Worm (Caenorhabditis elegans) whole organism, L1 larva: ENCODE measurements around the gene Y54G2A.12.

ENCODE experiments used
- Y116A8C.19 ChIP-seq: sonication (generic microtip); optimal IDR thresholded peaks from 2 replicates; lab custom pipeline; 2016; ENCODE audit warnings: missing compliant biosample characterization, missing genetic modification characterization, borderline replicate concordance
- ama-1 ChIP-seq: fragments of 150-350 bp; optimal IDR thresholded peaks from 2 replicates; lab custom pipeline; 2014
- elt-2 ChIP-seq: sonication (generic microtip); optimal IDR thresholded peaks from 2 replicates; lab custom pipeline; 2016; ENCODE audit warnings: missing genetic modification characterization, mild to moderate bottlenecking, inconsistent platforms, missing compliant biosample characterization, missing genetic modification reagents
- hpl-2 ChIP-seq: fragments of 150-350 bp; optimal IDR thresholded peaks from 2 replicates; lab custom pipeline; 2014; ENCODE audit warnings: missing biosample characterization, missing genetic modification reagents, missing genetic modification characterization
- lin-13 ChIP-seq: fragments of 150-350 bp; optimal IDR thresholded peaks from 2 replicates; lab custom pipeline; 2014; ENCODE audit warnings: missing biosample characterization, missing genetic modification reagents, missing genetic modification characterization
- lir-3 ChIP-seq: sonication (generic microtip); optimal IDR thresholded peaks from 2 replicates; lab custom pipeline; 2016; ENCODE audit warnings: mild to moderate bottlenecking, missing genetic modification characterization, moderate library complexity, missing compliant biosample characterization; ENCODE audit not compliant: poor library complexity
- nhr-19 ChIP-seq: fragments of 200-800 bp; sonication (Bioruptor generic); conservative IDR thresholded peaks from 2 replicates; pipeline ENCODE4 v1.3.6; 2022; ENCODE audit warnings: missing genetic modification characterization, missing compliant biosample characterization
- nhr-28 ChIP-seq: fragments of 150-350 bp; optimal IDR thresholded peaks from 2 replicates; lab custom pipeline; 2014; ENCODE audit warnings: missing biosample characterization, missing genetic modification characterization
- sup-37 ChIP-seq: fragments of 200-800 bp; sonication (Bioruptor generic); optimal IDR thresholded peaks from 2 replicates; lab custom pipeline; 2018; ENCODE audit warnings: mild to moderate bottlenecking, missing genetic modification characterization, missing compliant biosample characterization
- swsn-7 ChIP-seq: sonication (generic microtip); optimal IDR thresholded peaks from 2 replicates; lab custom pipeline; 2016; ENCODE audit warnings: missing genetic modification characterization, missing compliant biosample characterization
- unc-62 ChIP-seq: fragments of 150-350 bp; optimal IDR thresholded peaks from 2 replicates; lab custom pipeline; 2014; ENCODE audit warnings: missing biosample characterization, missing genetic modification reagents, missing genetic modification characterization
- vab-15 ChIP-seq: sonication (generic microtip); optimal IDR thresholded peaks from 2 replicates; lab custom pipeline; 2017; ENCODE audit warnings: missing genotype, mild to moderate bottlenecking, missing genetic modification characterization, missing compliant biosample characterization

ce11 chrIV:2809208-2809607 is 26.6 kb upstream of the Y54G2A.12 start, which contains the start of gene Y54G2A.76:
- TF ChIP-seq swsn-7 = no peak
- no peak for TF ChIP-seq nhr-28 (tag; lab: Kevin White, UChicago)
- no peak for TF ChIP-seq lir-3
- TF ChIP-seq Y116A8C.19 (tag; lab: Kevin White, UChicago) = no peak
- no peak for TF ChIP-seq elt-2 (tag; lab: Kevin White, UChicago)
- TF ChIP-seq lin-13 = no peak
- no peak for TF ChIP-seq sup-37 (GFP tag; lab: Kevin White, UChicago)
- no peak for TF ChIP-seq hpl-2 (GFP tag; lab: Kevin White, UChicago)
- no peak for TF ChIP-seq nhr-19 (GFP tag; lab: Robert Waterston, UW)
- TF ChIP-seq unc-62 (GFP tag; lab: Kevin White, UChicago) = no peak
- TF ChIP-seq ama-1 (lab: Kevin White, UChicago) = no peak
- TF ChIP-seq vab-15 (tag; lab: Kevin White, UChicago) = no peak
